Fruit fly (Drosophila melanogaster) whole organism, pupa: Measurements from ENCODE around the gene CG34126.

Experiments
- CG12605 ChIP-seq: fragments of 200-800 bp; sonication (Bioruptor generic); IDR thresholded peaks from 2 replicates; pipeline ENCODE4 v1.3.6; 2022; ENCODE audit warnings: missing biosample characterization, missing genetic modification characterization
- CG13204 ChIP-seq: fragments of 200-800 bp; sonication (Bioruptor generic); optimal IDR thresholded peaks from 2 replicates; lab custom pipeline; 2018; ENCODE audit warnings: missing biosample characterization, mild to moderate bottlenecking, missing genetic modification characterization, moderate library complexity
- CG14655 ChIP-seq: fragments of 200-800 bp; sonication (Bioruptor generic); optimal IDR thresholded peaks from 3 replicates; lab custom pipeline; 2017; ENCODE audit warnings: mild to moderate bottlenecking, missing biosample characterization, missing genetic modification reagents, missing genetic modification characterization
- CG34367 ChIP-seq: fragments of 200-800 bp; sonication (Bioruptor generic); optimal IDR thresholded peaks from 2 replicates; lab custom pipeline; 2018; ENCODE audit warnings: missing biosample characterization, mild to moderate bottlenecking, missing genetic modification characterization
- CG4496 ChIP-seq: fragments of 200-800 bp; sonication (Bioruptor generic); IDR thresholded peaks from 3 replicates; pipeline ENCODE4 v1.3.6; 2022; ENCODE audit warnings: missing biosample characterization, missing genetic modification characterization
- CG8301 ChIP-seq: fragments of 200-800 bp; sonication (Bioruptor generic); optimal IDR thresholded peaks from 2 replicates; lab custom pipeline; 2018; ENCODE audit warnings: missing biosample characterization, mild to moderate bottlenecking, missing genetic modification characterization
- CG9948 ChIP-seq: fragments of 200-800 bp; sonication (Bioruptor generic); optimal IDR thresholded peaks from 2 replicates; lab custom pipeline; 2018; ENCODE audit warnings: missing biosample characterization, mild to moderate bottlenecking, missing genetic modification characterization, moderate library complexity
- EcR ChIP-seq: fragments of 200-800 bp; sonication (Bioruptor generic); optimal IDR thresholded peaks from 3 replicates; lab custom pipeline; 2019; ENCODE audit warnings: missing biosample characterization, missing genetic modification characterization, mild to moderate bottlenecking, moderate library complexity, missing genetic modification reagents
- Pif1A ChIP-seq: fragments of 200-800 bp; sonication (Bioruptor generic); optimal IDR thresholded peaks from 3 replicates; lab custom pipeline; 2016; ENCODE audit warnings: missing biosample characterization, missing genetic modification characterization
- Pif1B ChIP-seq: fragments of 200-800 bp; sonication (Bioruptor generic); optimal IDR thresholded peaks from 3 replicates; lab custom pipeline; 2016; ENCODE audit warnings: missing biosample characterization, missing genetic modification characterization
- gl ChIP-seq: fragments of 200-800 bp; sonication (Bioruptor generic); optimal IDR thresholded peaks from 2 replicates; lab custom pipeline; 2018; ENCODE audit warnings: missing biosample characterization, mild to moderate bottlenecking, missing genetic modification characterization

DNA sequence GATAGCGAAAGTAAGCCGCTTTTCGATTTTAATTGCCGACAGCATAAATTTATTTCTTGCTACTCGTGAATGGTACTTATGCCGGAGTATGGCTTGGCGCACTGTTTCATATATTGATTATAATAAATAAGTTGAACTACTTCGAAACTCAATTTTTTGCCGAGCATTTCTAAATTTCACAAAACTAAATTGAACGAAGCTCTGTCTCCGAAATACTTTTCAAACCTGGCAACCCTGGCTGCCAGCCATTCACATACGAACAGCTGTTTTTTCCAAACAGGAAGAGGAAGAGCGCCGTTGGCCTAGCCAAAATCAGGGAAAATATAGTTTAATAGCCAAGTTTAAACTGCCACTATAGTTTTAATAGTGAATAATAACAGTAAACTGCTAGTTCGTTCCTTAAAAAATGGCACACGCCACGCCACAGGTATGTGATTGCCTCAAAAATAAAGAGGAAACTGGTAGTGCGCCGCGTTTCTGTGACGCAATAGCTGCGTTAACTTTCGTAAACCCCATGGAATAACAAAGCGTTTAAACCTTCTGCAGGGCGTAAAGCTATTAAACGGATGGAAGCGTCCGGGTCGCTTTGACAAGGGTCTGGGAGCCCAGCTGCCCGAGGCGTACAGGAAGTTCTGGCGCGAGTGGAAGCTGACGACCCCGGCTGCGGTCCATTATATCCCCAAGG, 7.5 kb upstream of the CG34126 start, which contains the start of gene mRpL28:
- TF ChIP-seq Pif1A (GFP tag; lab: Kevin White, UChicago) (no peak), EcR (GFP tag; lab: Kevin White, UChicago) (peak; percentile 70), CG14655 (GFP tag; lab: Kevin White, UChicago) (no peak), CG9948 (tag; lab: Kevin White, UChicago) (no peak), CG34367 (no peak), CG13204 (GFP tag; lab: Kevin White, UChicago) (no peak), CG12605 (no peak), gl (tag; lab: Kevin White, UChicago) (no peak), CG8301 (tag; lab: Kevin White, UChicago) (no peak), Pif1B (GFP tag; lab: Kevin White, UChicago) (no peak), CG4496 (0 out of 3 replicates have a peak, but pooled peaks have one; percentile 24)
